Worm (Caenorhabditis elegans) whole organism, young adult: ENCODE results near the gene C08E3.15.

Experiments used
- B0261.1 ChIP-seq: sonication (generic microtip); optimal IDR thresholded peaks from 2 replicates; lab custom pipeline; 2016; ENCODE audit warnings: mild to moderate bottlenecking, missing genetic modification characterization, moderate library complexity, missing compliant biosample characterization
- F52B5.7 ChIP-seq: sonication (generic microtip); optimal IDR thresholded peaks from 2 replicates; lab custom pipeline; 2016; ENCODE audit warnings: mild to moderate bottlenecking, missing genetic modification characterization, missing compliant biosample characterization
- Y56A3A.18 ChIP-seq: fragments of 200-800 bp; sonication (Bioruptor generic); IDR thresholded peaks from 2 replicates; pipeline ENCODE4 v1.3.6; 2022; ENCODE audit warnings: missing genetic modification reagents, missing genetic modification characterization, missing compliant biosample characterization
- Y79H2A.3 ChIP-seq: fragments of 200-800 bp; sonication (Bioruptor generic); conservative IDR thresholded peaks from 2 replicates; pipeline ENCODE4 v1.3.6; 2022; ENCODE audit warnings: missing genetic modification reagents, missing genetic modification characterization, missing compliant biosample characterization
- Y95B8A.8 ChIP-seq: fragments of 200-800 bp; sonication (Bioruptor generic); IDR thresholded peaks from 2 replicates; pipeline ENCODE4 v1.3.6; 2022; ENCODE audit warnings: missing genetic modification reagents, missing genetic modification characterization, missing compliant biosample characterization
- ZK185.1 ChIP-seq: sonication (generic microtip); optimal IDR thresholded peaks from 2 replicates; lab custom pipeline; 2016; ENCODE audit warnings: mild to moderate bottlenecking, missing genetic modification characterization, missing compliant biosample characterization; ENCODE audit not compliant: poor library complexity, severe bottlenecking
- ama-1 ChIP-seq, 3 experiments: fragments of 150-350 bp in 1 of 3; sonication (generic microtip) in 2 of 3; optimal IDR thresholded peaks; 2 replicates each; lab custom pipeline; 2014 to 2018; ENCODE audit warnings: missing biosample characterization in 2 of 3, missing genetic modification characterization in 2 of 3, missing genetic modification reagents in 2 of 3
- attf-5 ChIP-seq: fragments of 200-800 bp; sonication (Bioruptor generic); optimal IDR thresholded peaks from 2 replicates; lab custom pipeline; 2018; ENCODE audit warnings: mild to moderate bottlenecking, missing genetic modification characterization, missing compliant biosample characterization
- attf-6 ChIP-seq: fragments of 200-800 bp; sonication (Bioruptor generic); IDR thresholded peaks from 2 replicates; pipeline ENCODE4 v1.3.6; 2022; ENCODE audit warnings: missing genetic modification reagents, missing genetic modification characterization, missing compliant biosample characterization
- cebp-1 ChIP-seq, 2 experiments: fragments of 200-800 bp in 1 of 2; sonication (Bioruptor generic) in 1 of 2; sonication (generic microtip) in 1 of 2; IDR thresholded peaks in 1 of 2; optimal IDR thresholded peaks in 1 of 2; 2 replicates each; pipeline versions ENCODE4 v1.3.6 to Lab custom; 2017 to 2022; ENCODE audit warnings: missing compliant biosample characterization in 2 of 2, missing genetic modification characterization in 2 of 2, mild to moderate bottlenecking in 1 of 2, missing genetic modification reagents in 1 of 2, moderate library complexity in 1 of 2
- cebp-2 ChIP-seq: fragments of 200-800 bp; sonication (Bioruptor generic); IDR thresholded peaks from 2 replicates; pipeline ENCODE4 v1.3.6; 2022; ENCODE audit warnings: missing genetic modification characterization, missing compliant biosample characterization
- ceh-27 ChIP-seq: fragments of 200-800 bp; sonication (Bioruptor generic); optimal IDR thresholded peaks from 2 replicates; lab custom pipeline; 2018; ENCODE audit warnings: mild to moderate bottlenecking, missing genetic modification characterization, moderate library complexity, missing compliant biosample characterization
- die-1 ChIP-seq: sonication (generic microtip); optimal IDR thresholded peaks from 2 replicates; lab custom pipeline; 2016; ENCODE audit warnings: missing genotype, mild to moderate bottlenecking, missing genetic modification characterization, missing compliant biosample characterization
- dox-1 ChIP-seq: fragments of 200-800 bp; sonication (Bioruptor generic); IDR thresholded peaks from 2 replicates; pipeline ENCODE4 v1.3.6; 2022; ENCODE audit warnings: missing genetic modification reagents, missing genetic modification characterization, missing compliant biosample characterization
- dpff-1 ChIP-seq: sonication (generic microtip); optimal IDR thresholded peaks from 2 replicates; lab custom pipeline; 2017; ENCODE audit warnings: mild to moderate bottlenecking, missing genetic modification characterization, missing compliant biosample characterization
- efl-1 ChIP-seq: fragments of 150-350 bp; optimal IDR thresholded peaks from 2 replicates; lab custom pipeline; 2014; ENCODE audit warnings: missing biosample characterization, missing genetic modification reagents, missing genetic modification characterization
- fkh-3 ChIP-seq: sonication (generic microtip); optimal IDR thresholded peaks from 2 replicates; lab custom pipeline; 2016; ENCODE audit warnings: mild to moderate bottlenecking, missing genetic modification characterization, missing compliant biosample characterization
- gei-17 ChIP-seq: fragments of 200-800 bp; sonication (Bioruptor generic); optimal IDR thresholded peaks from 2 replicates; lab custom pipeline; 2018; ENCODE audit warnings: mild to moderate bottlenecking, missing genetic modification characterization, missing compliant biosample characterization
- hmg-20 ChIP-seq: fragments of 200-800 bp; sonication (Bioruptor generic); IDR thresholded peaks from 2 replicates; pipeline ENCODE4 v1.3.6; 2022; ENCODE audit warnings: missing genetic modification reagents, missing genetic modification characterization, missing compliant biosample characterization
- lin-54 ChIP-seq: fragments of 200-800 bp; sonication (Bioruptor generic); optimal IDR thresholded peaks from 2 replicates; lab custom pipeline; 2018; ENCODE audit warnings: mild to moderate bottlenecking, missing genetic modification characterization, missing compliant biosample characterization
- lsl-1 ChIP-seq: fragments of 200-800 bp; sonication (Bioruptor generic); optimal IDR thresholded peaks from 2 replicates; lab custom pipeline; 2018; ENCODE audit warnings: mild to moderate bottlenecking, missing genetic modification characterization, moderate library complexity, missing compliant biosample characterization
- nhr-120 ChIP-seq: fragments of 200-800 bp; sonication (Bioruptor generic); IDR thresholded peaks from 2 replicates; pipeline ENCODE4 v1.3.6; 2022; ENCODE audit warnings: missing genetic modification characterization, missing compliant biosample characterization
- nhr-80 ChIP-seq: sonication (generic microtip); optimal IDR thresholded peaks from 2 replicates; lab custom pipeline; 2016; ENCODE audit warnings: missing genetic modification characterization, missing compliant biosample characterization
- nhr-90 ChIP-seq: sonication (generic microtip); optimal IDR thresholded peaks from 2 replicates; lab custom pipeline; 2016; ENCODE audit warnings: missing genotype, mild to moderate bottlenecking, missing genetic modification characterization, missing compliant biosample characterization
- pbrm-1 ChIP-seq: fragments of 200-800 bp; sonication (Bioruptor generic); IDR thresholded peaks from 2 replicates; pipeline ENCODE4 v1.3.6; 2022; ENCODE audit warnings: missing genetic modification reagents, missing genetic modification characterization, missing compliant biosample characterization
- pha-4 ChIP-seq: fragments of 150-350 bp; sonication (generic microtip); optimal IDR thresholded peaks from 2 replicates; lab custom pipeline; 2014; ENCODE audit warnings: missing biosample characterization, missing genetic modification reagents, missing genetic modification characterization
- rcor-1 ChIP-seq: fragments of 200-800 bp; sonication (Bioruptor generic); IDR thresholded peaks from 2 replicates; pipeline ENCODE4 v1.3.6; 2022; ENCODE audit warnings: missing genetic modification reagents, missing genetic modification characterization, missing compliant biosample characterization
- repo-1 ChIP-seq: sonication (generic microtip); optimal IDR thresholded peaks from 2 replicates; lab custom pipeline; 2017; ENCODE audit warnings: mild to moderate bottlenecking, missing genetic modification characterization, missing compliant biosample characterization
- sea-2 ChIP-seq: fragments of 200-800 bp; sonication (Bioruptor generic); IDR thresholded peaks from 2 replicates; pipeline ENCODE4 v1.3.6; 2022; ENCODE audit warnings: missing genetic modification characterization, missing compliant biosample characterization
- snpc-1.1 ChIP-seq: sonication (generic microtip); optimal IDR thresholded peaks from 2 replicates; lab custom pipeline; 2017; ENCODE audit warnings: missing genetic modification characterization, mild to moderate bottlenecking, missing compliant biosample characterization, antibody characterized with exemption, moderate library complexity, missing genotype, missing genetic modification reagents; ENCODE audit not compliant: insufficient read depth
- sptf-2 ChIP-seq: fragments of 200-800 bp; sonication (Bioruptor generic); optimal IDR thresholded peaks from 2 replicates; lab custom pipeline; 2018; ENCODE audit warnings: mild to moderate bottlenecking, missing genetic modification characterization, missing compliant biosample characterization
- tbx-9 ChIP-seq: sonication (generic microtip); optimal IDR thresholded peaks from 2 replicates; lab custom pipeline; 2016; ENCODE audit warnings: borderline replicate concordance, missing genetic modification characterization, inconsistent platforms, missing compliant biosample characterization
- unc-62 ChIP-seq: fragments of 150-350 bp; optimal IDR thresholded peaks from 2 replicates; lab custom pipeline; 2014; ENCODE audit warnings: missing biosample characterization, missing genetic modification reagents, missing genetic modification characterization
- xnd-1 ChIP-seq: sonication (generic microtip); optimal IDR thresholded peaks from 2 replicates; lab custom pipeline; 2016; ENCODE audit warnings: missing genotype, missing genetic modification reagents, missing genetic modification characterization, missing compliant biosample characterization
- ztf-3 ChIP-seq: fragments of 200-800 bp; sonication (Bioruptor generic); optimal IDR thresholded peaks from 2 replicates; lab custom pipeline; 2018; ENCODE audit warnings: mild to moderate bottlenecking, missing genetic modification characterization, missing compliant biosample characterization

The C08E3.15 gene

DNA sequence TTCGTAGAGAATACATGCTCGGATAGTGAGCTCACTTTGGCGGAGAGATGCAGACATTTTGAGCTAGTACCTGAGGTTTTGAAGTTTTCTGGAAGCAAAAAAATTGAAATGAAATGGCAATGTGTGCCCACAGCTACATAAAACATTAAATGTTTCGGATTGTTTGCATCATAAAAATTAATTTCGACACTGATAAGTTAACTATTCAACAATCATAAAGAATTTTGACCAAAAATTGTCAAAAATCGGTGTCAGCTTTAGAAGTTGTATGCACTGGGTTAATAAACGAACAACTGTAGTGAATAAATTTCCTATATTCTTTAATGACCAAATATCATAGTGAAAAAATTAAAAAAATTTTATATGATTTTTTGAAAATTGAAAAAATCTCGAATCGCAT is 8.7 kb downstream of the C08E3.15 start, which contains the start of gene fbxa-166:
Gene fbxa-166, minus strand, starts transcription at position 101 of the 400 bp plus-strand sequence.
- TF ChIP-seq nhr-80 (no peak), F52B5.7 (tag; lab: Kevin White, UChicago) (no peak), dox-1 (GFP tag; lab: Robert Waterston, UW) (no peak), cebp-2 (no peak), lsl-1 (GFP tag; lab: Kevin White, UChicago) (no peak), cebp-1 (GFP tag; IDR thresholded peaks at IDR 0.05; lab: Robert Waterston, UW) (no peak), cebp-1 (tag; optimal IDR thresholded peaks at IDR 0.05; lab: Kevin White, UChicago) (no peak), unc-62 (GFP tag; lab: Kevin White, UChicago) (no peak), ztf-3 (GFP tag; lab: Kevin White, UChicago) (no peak), gei-17 (GFP tag; lab: Kevin White, UChicago) (no peak), rcor-1 (GFP tag; lab: Robert Waterston, UW) (no peak), nhr-120 (GFP tag; lab: Robert Waterston, UW) (no peak)
- TF ChIP-seq, all 124 proteins: peak for 0

DNA sequence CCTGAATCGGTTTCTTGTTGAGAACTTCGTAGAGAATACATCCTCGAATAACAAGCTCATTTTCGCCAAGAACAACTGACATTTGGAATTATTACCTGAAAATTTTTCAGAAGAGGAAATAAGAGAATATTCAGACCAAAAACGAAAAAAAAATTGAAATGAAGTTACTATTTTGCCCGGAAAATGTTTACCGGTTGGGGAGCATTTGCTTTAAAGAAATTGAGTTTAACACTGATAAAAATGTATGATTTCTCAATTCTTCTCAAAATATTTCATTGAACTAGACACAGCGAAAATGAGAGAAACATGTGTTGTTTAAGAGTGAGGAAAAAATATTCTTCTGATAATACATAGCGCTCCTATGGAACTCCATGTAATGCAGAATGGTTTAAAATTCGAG is 11.3 kb downstream of the C08E3.15 start, which contains the start of gene fbxa-165:
Gene fbxa-165, minus strand, starts transcription at position 101 of the 400 bp plus-strand sequence.
- TF ChIP-seq pha-4 (tag; lab: Kevin White, UChicago) (no peak), sptf-2 (GFP tag; lab: Kevin White, UChicago) (no peak), tbx-9 (tag; lab: Kevin White, UChicago) (no peak), ztf-3 (GFP tag; lab: Kevin White, UChicago) (no peak), Y95B8A.8 (GFP tag; lab: Robert Waterston, UW) (no peak), xnd-1 (tag; lab: Kevin White, UChicago) (no peak), efl-1 (no peak), attf-6 (no peak), repo-1 (tag; lab: Kevin White, UChicago) (no peak), rcor-1 (GFP tag; lab: Robert Waterston, UW) (no peak), pbrm-1 (GFP tag; lab: Robert Waterston, UW) (no peak), Y79H2A.3 (GFP tag; lab: Robert Waterston, UW) (no peak), ama-1 (optimal IDR thresholded peaks at IDR 0.05; lab: Kevin White, UChicago) (no peak), ama-1 (GFP tag; optimal IDR thresholded peaks at IDR 0.05; lab: Kevin White, UChicago) (no peak), unc-62 (GFP tag; lab: Kevin White, UChicago) (no peak), fkh-3 (no peak)

DNA sequence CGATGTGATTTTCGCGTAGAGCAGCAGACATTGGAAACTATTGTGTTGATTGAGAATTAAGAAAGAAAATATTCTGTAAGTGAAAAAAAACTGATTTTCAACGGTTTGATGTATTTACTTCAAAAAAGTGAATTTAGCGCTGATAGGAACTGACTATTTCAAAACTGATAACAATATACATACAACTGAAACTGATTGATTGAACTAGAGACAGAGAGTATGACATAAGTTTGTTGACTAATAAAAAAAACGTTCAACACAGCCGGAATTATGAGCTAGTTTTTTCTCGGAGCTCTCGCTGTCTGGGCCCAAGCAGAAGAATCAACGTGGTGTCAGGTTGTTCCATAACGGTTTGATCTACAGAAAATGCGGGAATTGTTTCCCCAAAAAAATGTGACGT is 13.7 kb downstream of the C08E3.15 start, which contains the start of gene fbxa-164:
Gene fbxa-164, minus strand, starts transcription at position 101 of the 400 bp plus-strand sequence.
- TF ChIP-seq attf-5 (GFP tag; lab: Kevin White, UChicago) (no peak), ztf-3 (GFP tag; lab: Kevin White, UChicago) (no peak), gei-17 (GFP tag; lab: Kevin White, UChicago) (no peak), ZK185.1 (tag; lab: Kevin White, UChicago) (no peak), lsl-1 (GFP tag; lab: Kevin White, UChicago) (no peak), lin-54 (GFP tag; lab: Kevin White, UChicago) (no peak), ceh-27 (no peak), nhr-90 (tag; lab: Kevin White, UChicago) (no peak), B0261.1 (tag; lab: Kevin White, UChicago) (no peak), unc-62 (GFP tag; lab: Kevin White, UChicago) (no peak), Y56A3A.18 (GFP tag; lab: Robert Waterston, UW) (no peak), snpc-1.1 (no peak), die-1 (no peak), hmg-20 (no peak), sea-2 (GFP tag; lab: Robert Waterston, UW) (no peak), dpff-1 (no peak)
